Worm (Caenorhabditis elegans): ENCODE measurements around the gene T25E12.6.

- TF ChIP-seq ztf-23 (GFP tag; IDR thresholded peaks at IDR 0.05) = no peak
- TF ChIP-seq ztf-29 (GFP tag; IDR thresholded peaks at IDR 0.05) = no peak
- TF ChIP-seq klf-2 (GFP tag; conservative IDR thresholded peaks at IDR 0.05) = no peak
- no peak for TF ChIP-seq flt-1 (GFP tag; IDR thresholded peaks at IDR 0.05)
- no peak for TF ChIP-seq med-1 (GFP tag; optimal IDR thresholded peaks at IDR 0.05; ENCODE audit: insufficient read depth)
Measured at ce11 chrV:16792717-16793116, 50.5 kb downstream of the T25E12.6 start.
